Worm (Caenorhabditis elegans) whole organism, L3 larva: ENCODE measurements around the gene frpr-7.

ENCODE experiments used
- ama-1 ChIP-seq: fragments of 150-350 bp; optimal IDR thresholded peaks from 2 replicates; lab custom pipeline; 2018
- ceh-9 ChIP-seq: sonication (generic microtip); optimal IDR thresholded peaks from 2 replicates; lab custom pipeline; 2018; ENCODE audit warnings: missing biosample characterization, missing genetic modification characterization
- lin-15B ChIP-seq: fragments of 150-350 bp; optimal IDR thresholded peaks from 2 replicates; lab custom pipeline; 2014; ENCODE audit warnings: missing biosample characterization, missing genetic modification characterization
- lin-39 ChIP-seq: fragments of 150-350 bp; optimal IDR thresholded peaks from 2 replicates; lab custom pipeline; 2018; ENCODE audit warnings: missing biosample characterization, missing genetic modification reagents, missing genetic modification characterization
- nhr-237 ChIP-seq: fragments of 150-350 bp; optimal IDR thresholded peaks from 2 replicates; lab custom pipeline; 2014; ENCODE audit warnings: missing biosample characterization, missing genetic modification characterization
- unc-39 ChIP-seq: sonication (generic microtip); optimal IDR thresholded peaks from 4 replicates; lab custom pipeline; 2017; ENCODE audit warnings: missing biosample characterization, missing genetic modification characterization

DNA sequence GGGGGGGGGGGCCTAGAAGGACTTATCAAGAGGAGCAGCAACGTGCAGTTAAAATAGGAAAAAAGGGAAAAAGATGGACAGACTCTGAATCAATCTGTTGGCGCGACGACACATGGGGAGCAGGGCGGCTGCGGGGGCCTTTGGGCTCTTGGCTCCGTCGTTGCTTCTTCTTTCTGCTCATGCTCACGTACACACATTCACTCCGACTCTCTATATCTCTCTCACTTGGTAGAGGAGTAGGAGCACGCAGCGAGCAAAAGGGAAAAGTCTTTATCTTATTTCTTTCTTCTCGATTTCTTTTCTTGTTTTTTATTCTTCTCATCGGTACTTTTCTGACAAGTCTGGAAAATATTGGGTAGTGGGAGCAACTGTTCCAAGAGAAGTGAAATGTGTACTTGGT, 48.7 kb upstream of the frpr-7 start:
- peak; percentile 36 for TF ChIP-seq ama-1 (lab: Kevin White, UChicago)
- no peak for TF ChIP-seq unc-39 (tag; lab: Kevin White, UChicago)
- peak; percentile 62 for TF ChIP-seq lin-39 (tag; lab: Kevin White, UChicago)
- TF ChIP-seq ceh-9 (tag; lab: Kevin White, UChicago): no peak
- TF ChIP-seq nhr-237: no peak
- no peak for TF ChIP-seq lin-15B
